Fruit fly (Drosophila melanogaster): ENCODE data around the gene pn.

DNA sequence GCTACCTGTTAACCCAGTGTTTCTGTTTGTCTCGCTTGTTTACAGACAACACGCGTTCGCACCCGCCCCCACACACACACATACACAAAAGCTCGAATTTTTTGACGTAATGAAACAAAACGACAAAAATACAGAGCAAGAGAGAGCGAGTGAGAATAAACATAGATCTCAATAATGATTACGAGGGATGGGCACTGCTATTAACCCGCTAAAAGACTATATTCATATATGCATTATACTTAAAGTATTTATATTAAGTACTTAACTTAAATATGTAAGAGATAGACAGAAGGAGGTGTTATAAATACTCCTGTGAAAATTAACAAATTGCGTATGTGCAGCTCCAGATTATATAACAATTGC, 39.2 kb upstream of the pn start:
- TF ChIP-seq jing (GFP tag; optimal IDR thresholded peaks at IDR 0.05) (no peak), CG2129 (GFP tag; IDR thresholded peaks at IDR 0.05; ENCODE audit: partially characterized antibody) (no peak), Hsf (GFP tag; optimal IDR thresholded peaks at IDR 0.05) (no peak), repo (GFP tag; optimal IDR thresholded peaks at IDR 0.05) (no peak), CG31224 (GFP tag; IDR thresholded peaks at IDR 0.05) (no peak), Fer3 (tag; optimal IDR thresholded peaks at IDR 0.05) (peak; percentile 57), schlank (tag; optimal IDR thresholded peaks at IDR 0.05) (peak; percentile 65)
